Fruit fly (Drosophila melanogaster) whole organism, embryonic: Measurements from ENCODE around the gene Sfp33A4.

Source experiments
- CG16813 ChIP-seq: fragments of 200-800 bp; sonication (Bioruptor generic); IDR thresholded peaks from 3 replicates; pipeline ENCODE4 v1.3.6; 2022; ENCODE audit warnings: missing biosample characterization, missing genetic modification characterization; ENCODE audit not compliant: partially characterized antibody
- CG17359 ChIP-seq: fragments of 200-800 bp; sonication (Bioruptor generic); optimal IDR thresholded peaks from 3 replicates; lab custom pipeline; 2018; ENCODE audit warnings: missing biosample characterization, mild to moderate bottlenecking, missing genetic modification characterization, moderate library complexity
- CG2875 ChIP-seq: fragments of 200-800 bp; sonication (Bioruptor generic); optimal IDR thresholded peaks from 2 replicates; lab custom pipeline; 2017; ENCODE audit warnings: missing biosample characterization, mild to moderate bottlenecking, missing genetic modification characterization, missing genetic modification reagents
- dpn ChIP-seq, 2 experiments: fragments of 200-800 bp; sonication (Bioruptor generic); optimal IDR thresholded peaks; 3 replicates each; lab custom pipeline; 2016; ENCODE audit warnings: missing biosample characterization in 2 of 2, missing genetic modification characterization in 2 of 2
- onecut ChIP-seq: fragments of 200-800 bp; sonication (Bioruptor generic); IDR thresholded peaks from 2 replicates; pipeline ENCODE4 v1.3.6; 2022; ENCODE audit warnings: missing biosample characterization, missing genetic modification characterization
- tap ChIP-seq: fragments of 200-800 bp; optimal IDR thresholded peaks from 3 replicates; lab custom pipeline; 2019; ENCODE audit warnings: missing biosample characterization, mild to moderate bottlenecking, missing genetic modification characterization, moderate library complexity

DNA sequence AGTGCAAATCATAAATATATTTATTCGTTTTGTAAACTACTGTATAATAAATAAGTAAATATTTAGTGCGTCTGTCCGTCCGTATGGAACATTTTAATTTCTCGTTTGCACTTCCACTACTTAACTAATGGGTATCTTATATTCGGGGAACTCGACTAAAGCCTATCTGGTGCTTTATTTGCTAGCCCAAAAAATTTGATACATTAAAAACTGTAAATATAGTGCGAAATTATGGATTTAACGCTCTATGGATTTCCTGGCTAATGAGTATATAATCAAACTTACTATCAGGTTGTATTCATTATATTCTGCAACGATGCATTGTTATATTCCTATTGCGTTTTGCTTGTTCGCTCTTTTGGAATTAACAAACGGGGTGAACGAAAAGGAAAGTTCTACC lies at the start of gene Sfp33A4:
- TF ChIP-seq CG17359 (tag; lab: Kevin White, UChicago) (no peak), onecut (GFP tag; lab: Robert Waterston, UW) (no peak), tap (no peak), CG2875 (no peak), dpn (GFP tag; optimal IDR thresholded peaks at IDR 0.05; lab: Kevin White, UChicago) (no peak), CG16813 (GFP tag; lab: Robert Waterston, UW) (no peak)
